Fruit fly (Drosophila melanogaster) whole organism, prepupa: ENCODE data around the gene CG43675.

ENCODE experiments used
- Blimp-1 ChIP-seq: fragments of 200-800 bp; sonication (Bioruptor generic); optimal IDR thresholded peaks from 3 replicates; lab custom pipeline; 2017; ENCODE audit warnings: missing biosample characterization, missing genetic modification characterization, mild to moderate bottlenecking, moderate library complexity, missing genetic modification reagents
- CG11294 ChIP-seq: fragments of 200-800 bp; sonication (Bioruptor generic); IDR thresholded peaks from 2 replicates; pipeline ENCODE4 v1.3.6; 2022; ENCODE audit warnings: missing biosample characterization, missing genetic modification characterization
- CG1621 ChIP-seq: fragments of 200-800 bp; sonication (Bioruptor generic); optimal IDR thresholded peaks from 3 replicates; lab custom pipeline; 2018; ENCODE audit warnings: missing biosample characterization, mild to moderate bottlenecking, missing genetic modification characterization
- CG32006 ChIP-seq: fragments of 200-800 bp; sonication (Bioruptor generic); optimal IDR thresholded peaks from 3 replicates; lab custom pipeline; 2017; ENCODE audit warnings: missing biosample characterization, mild to moderate bottlenecking, missing genetic modification characterization
- CG34406 ChIP-seq: fragments of 200-800 bp; sonication (Bioruptor generic); optimal IDR thresholded peaks from 3 replicates; lab custom pipeline; 2016; ENCODE audit warnings: missing biosample characterization, missing genetic modification characterization
- CG3919 ChIP-seq: fragments of 200-800 bp; sonication (Bioruptor generic); optimal IDR thresholded peaks from 3 replicates; lab custom pipeline; 2016; ENCODE audit warnings: missing biosample characterization, missing genetic modification characterization
- CG6163 ChIP-seq: fragments of 200-800 bp; sonication (Bioruptor generic); IDR thresholded peaks from 3 replicates; pipeline ENCODE4 v1.3.6; 2022; ENCODE audit warnings: missing biosample characterization, missing genetic modification characterization
- CG6276 ChIP-seq: fragments of 200-800 bp; sonication (Bioruptor generic); optimal IDR thresholded peaks from 2 replicates; lab custom pipeline; 2017; ENCODE audit warnings: missing biosample characterization, mild to moderate bottlenecking, missing genetic modification characterization
- CG6808 ChIP-seq: fragments of 200-800 bp; sonication (Bioruptor generic); optimal IDR thresholded peaks from 3 replicates; lab custom pipeline; 2017; ENCODE audit warnings: missing biosample characterization, missing genetic modification characterization, mild to moderate bottlenecking, moderate library complexity, missing genetic modification reagents
- CG6854 ChIP-seq: fragments of 200-800 bp; sonication (Bioruptor generic); optimal IDR thresholded peaks from 2 replicates; lab custom pipeline; 2017; ENCODE audit warnings: missing biosample characterization, mild to moderate bottlenecking, missing genetic modification characterization
- CG7368 ChIP-seq: fragments of 200-800 bp; sonication (Bioruptor generic); optimal IDR thresholded peaks from 3 replicates; lab custom pipeline; 2016; ENCODE audit warnings: missing biosample characterization, missing genetic modification characterization
- CG8632 ChIP-seq: fragments of 200-800 bp; sonication (Bioruptor generic); optimal IDR thresholded peaks from 3 replicates; lab custom pipeline; 2016; ENCODE audit warnings: missing biosample characterization, missing genetic modification characterization
- CG9139 ChIP-seq: fragments of 200-800 bp; sonication (Bioruptor generic); optimal IDR thresholded peaks from 3 replicates; lab custom pipeline; 2017; ENCODE audit warnings: missing biosample characterization, mild to moderate bottlenecking, missing genetic modification characterization
- Eip75B ChIP-seq: fragments of 200-800 bp; sonication (Bioruptor generic); optimal IDR thresholded peaks from 3 replicates; lab custom pipeline; 2016; ENCODE audit warnings: missing biosample characterization, missing genetic modification characterization
- Eip78C ChIP-seq: fragments of 200-800 bp; sonication (Bioruptor generic); peaks from one replicate; lab custom pipeline; 2016; ENCODE audit warnings: missing biosample characterization, missing genetic modification characterization
- Eip93F ChIP-seq: fragments of 200-800 bp; sonication (Bioruptor generic); optimal IDR thresholded peaks from 2 replicates; lab custom pipeline; 2016; ENCODE audit warnings: missing biosample characterization, mild to moderate bottlenecking, missing genetic modification characterization
- Ets21C ChIP-seq: fragments of 200-800 bp; sonication (Bioruptor generic); optimal IDR thresholded peaks from 3 replicates; lab custom pipeline; 2016; ENCODE audit warnings: missing biosample characterization, missing genetic modification characterization
- Ets96B ChIP-seq: fragments of 200-800 bp; optimal IDR thresholded peaks from 2 replicates; lab custom pipeline; 2019; ENCODE audit warnings: missing biosample characterization, mild to moderate bottlenecking, missing genetic modification characterization, moderate library complexity
- Gug ChIP-seq: fragments of 200-800 bp; sonication (Bioruptor generic); IDR thresholded peaks from 2 replicates; pipeline ENCODE4 v1.3.6; 2022; ENCODE audit warnings: missing biosample characterization, missing genetic modification characterization
- Hr38 ChIP-seq: sonication (Bioruptor generic); optimal IDR thresholded peaks from 2 replicates; lab custom pipeline; 2016; ENCODE audit warnings: missing biosample characterization, missing genetic modification characterization
- Hr39 ChIP-seq: fragments of 200-800 bp; sonication (Bioruptor generic); optimal IDR thresholded peaks from 2 replicates; lab custom pipeline; 2016; ENCODE audit warnings: missing biosample characterization, missing genetic modification characterization
- Hr4 ChIP-seq: fragments of 200-800 bp; sonication (Bioruptor generic); optimal IDR thresholded peaks from 3 replicates; lab custom pipeline; 2016; ENCODE audit warnings: missing biosample characterization, missing genetic modification characterization
- Lpt ChIP-seq: fragments of 200-800 bp; sonication (Bioruptor generic); optimal IDR thresholded peaks from 3 replicates; lab custom pipeline; 2016; ENCODE audit warnings: missing biosample characterization, missing genetic modification characterization
- Met ChIP-seq: fragments of 200-800 bp; sonication (Bioruptor generic); optimal IDR thresholded peaks from 3 replicates; lab custom pipeline; 2016; ENCODE audit warnings: missing biosample characterization, missing genetic modification characterization
- Smox ChIP-seq: fragments of 200-800 bp; sonication (Bioruptor generic); optimal IDR thresholded peaks from 3 replicates; lab custom pipeline; 2016; ENCODE audit warnings: missing biosample characterization, missing genetic modification characterization
- Sox15 ChIP-seq: fragments of 200-800 bp; sonication (Bioruptor generic); optimal IDR thresholded peaks from 3 replicates; lab custom pipeline; 2016; ENCODE audit warnings: missing biosample characterization, missing genetic modification characterization
- cyc ChIP-seq: fragments of 200-800 bp; sonication (Bioruptor generic); optimal IDR thresholded peaks from 3 replicates; lab custom pipeline; 2016; ENCODE audit warnings: missing biosample characterization, missing genetic modification characterization
- dsx ChIP-seq: fragments of 200-800 bp; optimal IDR thresholded peaks from 3 replicates; lab custom pipeline; 2019; ENCODE audit warnings: missing biosample characterization, mild to moderate bottlenecking, missing genetic modification characterization, moderate library complexity; ENCODE audit not compliant: poor library complexity, severe bottlenecking
- eg ChIP-seq: fragments of 200-800 bp; sonication (Bioruptor generic); IDR thresholded peaks from 3 replicates; pipeline ENCODE4 v1.3.6; 2022; ENCODE audit warnings: missing biosample characterization, missing genetic modification characterization
- fd59A ChIP-seq: fragments of 200-800 bp; sonication (Bioruptor generic); optimal IDR thresholded peaks from 2 replicates; lab custom pipeline; 2017; ENCODE audit warnings: missing biosample characterization, mild to moderate bottlenecking, missing genetic modification characterization, missing genetic modification reagents
- fkh ChIP-seq: fragments of 200-800 bp; sonication (Bioruptor generic); optimal IDR thresholded peaks from 3 replicates; lab custom pipeline; 2017; ENCODE audit warnings: missing biosample characterization, mild to moderate bottlenecking, missing genetic modification characterization, moderate library complexity
- net ChIP-seq: fragments of 200-800 bp; sonication (Bioruptor generic); optimal IDR thresholded peaks from 3 replicates; lab custom pipeline; 2016; ENCODE audit warnings: missing biosample characterization, missing genetic modification characterization
- salr ChIP-seq, 2 experiments: fragments of 200-800 bp; sonication (Bioruptor generic); optimal IDR thresholded peaks; 3 replicates each; lab custom pipeline; 2016 to 2018; ENCODE audit warnings: missing biosample characterization in 2 of 2, missing genetic modification characterization in 2 of 2, mild to moderate bottlenecking in 1 of 2
- svp ChIP-seq: fragments of 200-800 bp; sonication (Bioruptor generic); peaks from one replicate; lab custom pipeline; 2016; ENCODE audit warnings: missing biosample characterization, missing genetic modification characterization

Gene CG43675

DNA sequence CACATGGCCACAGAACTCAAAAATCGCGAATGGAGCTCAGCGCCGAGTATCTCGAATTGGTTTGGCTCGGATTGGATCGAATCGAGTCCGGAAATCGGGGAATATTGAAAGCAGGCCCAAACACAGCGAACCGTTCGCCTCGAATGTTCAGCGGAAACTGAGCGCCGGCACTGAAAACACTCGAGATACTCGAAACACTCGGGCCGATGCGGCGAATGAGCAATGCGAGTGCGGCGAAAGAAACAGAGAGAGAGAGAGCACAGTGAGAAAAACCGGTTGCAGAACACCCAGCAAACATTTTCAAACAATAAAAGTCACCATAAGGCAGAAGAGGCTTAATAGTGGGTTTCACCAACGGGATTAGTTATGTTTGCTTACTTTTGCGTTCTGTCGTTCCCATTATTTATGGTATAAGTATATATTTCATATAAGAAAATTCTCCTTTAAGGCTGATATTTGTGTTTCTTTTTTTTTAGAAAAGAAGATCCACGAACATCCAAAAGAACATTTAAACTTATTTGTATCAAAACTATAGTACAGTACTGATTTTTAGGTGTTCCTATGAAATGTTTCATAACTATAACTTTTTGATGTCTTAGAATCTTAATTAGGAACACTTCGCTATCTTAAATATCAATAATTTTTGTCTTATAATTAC is 39.2 kb downstream of the CG43675 start, which contains the start of gene FER (continued):
- peak; percentile 58 for TF ChIP-seq CG9139 (GFP tag; lab: Kevin White, UChicago)
- TF ChIP-seq CG3919 = peak; percentile 35
- TF ChIP-seq Met (GFP tag; lab: Kevin White, UChicago) = no peak
- TF ChIP-seq Lpt (GFP tag; lab: Kevin White, UChicago) = no peak
- no peak for TF ChIP-seq Ets21C (GFP tag; lab: Kevin White, UChicago)
- TF ChIP-seq Smox = no peak
- no peak for TF ChIP-seq salr (GFP tag; optimal IDR thresholded peaks at IDR 0.05; lab: Kevin White, UChicago)
- TF ChIP-seq Blimp-1 (GFP tag; lab: Kevin White, UChicago) = no peak
- peak; percentile 5 for TF ChIP-seq Eip75B (GFP tag; lab: Kevin White, UChicago)
- TF ChIP-seq CG6808 (GFP tag; lab: Kevin White, UChicago) = no peak
- TF ChIP-seq Ets96B = no peak
- no peak for TF ChIP-seq CG8632 (GFP tag; lab: Kevin White, UChicago)
- TF ChIP-seq Hr4 (GFP tag; lab: Kevin White, UChicago) = peak; percentile 28
- no peak for TF ChIP-seq Eip93F (GFP tag; lab: Kevin White, UChicago)
- peak; percentile 63 for TF ChIP-seq CG1621 (tag; lab: Kevin White, UChicago)

DNA sequence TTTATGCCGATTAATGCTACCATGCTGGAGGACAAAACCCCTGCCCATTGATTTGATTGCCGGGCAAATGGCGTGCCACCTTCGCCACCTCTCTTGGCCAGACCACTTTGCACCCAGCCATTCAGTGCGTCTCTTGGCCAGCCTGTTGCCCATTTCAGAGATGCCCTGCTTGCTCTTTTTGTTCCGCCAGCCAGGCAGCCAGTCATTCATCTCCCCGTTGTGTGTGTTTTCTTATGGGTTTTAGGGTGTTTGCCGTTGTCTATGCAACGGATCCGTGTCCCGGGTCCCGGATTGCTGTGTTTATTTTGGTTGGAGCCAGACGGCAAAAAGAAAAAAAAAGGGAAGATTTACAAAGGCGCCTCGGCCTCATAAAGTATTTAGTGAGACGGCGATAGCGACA is 40.7 kb downstream of the CG43675 start:
- peak; percentile 6 for TF ChIP-seq fkh (GFP tag; lab: Kevin White, UChicago)
- TF ChIP-seq eg (GFP tag; lab: Robert Waterston, UW) = 0 out of 3 replicates have a peak, but pooled peaks have one; percentile 22
- 0 out of 3 replicates have a peak, but pooled peaks have one; percentile 32 for TF ChIP-seq CG6163 (GFP tag; lab: Robert Waterston, UW)
- no peak for TF ChIP-seq CG7368 (GFP tag; lab: Kevin White, UChicago)
- TF ChIP-seq, all 60 proteins: peak for 3

DNA sequence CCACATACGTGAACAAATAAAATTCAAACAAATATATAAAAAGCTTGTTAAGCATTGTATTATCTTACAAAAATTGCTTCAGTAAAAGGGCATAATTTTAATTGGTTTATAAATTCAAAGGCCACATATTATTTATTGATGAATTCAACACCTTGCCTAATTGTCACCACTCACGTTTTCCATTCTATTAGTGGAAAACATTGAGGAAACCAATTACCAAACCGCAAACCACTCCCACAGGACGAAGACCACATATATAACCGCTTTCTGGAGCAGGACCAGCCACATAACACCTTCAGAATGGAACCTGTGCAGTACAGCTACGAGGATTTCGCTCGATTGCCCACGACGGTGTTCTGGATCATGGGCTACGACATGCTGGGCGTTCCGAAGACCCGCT is 42.6 kb downstream of the CG43675 start, which contains the start of gene Or85f:
Gene Or85f (plus strand): TSS at position 301 of the 400 bp plus-strand sequence.
- TF ChIP-seq Lpt (GFP tag; lab: Kevin White, UChicago) = no peak
- no peak for TF ChIP-seq Hr38 (GFP tag; lab: Kevin White, UChicago)

DNA sequence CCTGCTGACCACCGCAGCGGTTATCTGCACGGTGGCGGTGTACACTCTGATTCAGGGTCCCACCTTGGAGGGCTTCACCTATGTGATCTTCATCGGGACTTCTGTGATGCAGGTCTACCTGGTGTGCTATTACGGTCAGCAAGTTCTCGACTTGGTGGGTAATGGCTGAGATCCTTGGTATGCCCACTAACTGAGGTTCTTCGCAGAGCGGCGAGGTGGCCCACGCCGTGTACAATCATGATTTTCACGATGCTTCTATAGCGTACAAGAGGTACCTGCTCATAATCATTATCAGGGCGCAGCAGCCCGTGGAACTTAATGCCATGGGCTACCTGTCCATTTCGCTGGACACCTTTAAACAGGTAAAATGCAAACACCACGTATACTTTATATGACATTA is 43.8 kb downstream of the CG43675 start:
- TF ChIP-seq Hr39 (GFP tag; lab: Kevin White, UChicago) (no peak), net (no peak), CG3919 (no peak), Sox15 (GFP tag; lab: Kevin White, UChicago) (no peak), Hr38 (GFP tag; lab: Kevin White, UChicago) (no peak), dsx (GFP tag; lab: Kevin White, UChicago) (no peak), CG34406 (GFP tag; lab: Kevin White, UChicago) (no peak), Gug (GFP tag; lab: Robert Waterston, UW) (no peak), Ets96B (no peak), svp (GFP tag; lab: Kevin White, UChicago) (no peak), fd59A (no peak), Eip78C (GFP tag; lab: Kevin White, UChicago) (no peak), CG32006 (GFP tag; lab: Kevin White, UChicago) (no peak), CG9139 (GFP tag; lab: Kevin White, UChicago) (no peak), CG6276 (GFP tag; lab: Kevin White, UChicago) (no peak), cyc (GFP tag; lab: Kevin White, UChicago) (no peak), CG11294 (GFP tag; lab: Robert Waterston, UW) (no peak), CG6854 (GFP tag; lab: Kevin White, UChicago) (no peak)
